Worm (Caenorhabditis elegans) whole organism, midembryonic: ENCODE data around the gene cif-1.
"Not testable (repeated sequence)": the region's sequence is repeated elsewhere in the genome, so short reads cannot be mapped to it uniquely, and the experiment has no call there.

Experiments used
- T22C8.4 ChIP-seq: fragments of 200-800 bp; sonication (Bioruptor generic); IDR thresholded peaks from 2 replicates; pipeline ENCODE4 v1.3.6; 2022; ENCODE audit warnings: missing genetic modification characterization, missing compliant biosample characterization
- cog-1 ChIP-seq: sonication (generic microtip); optimal IDR thresholded peaks from 2 replicates; lab custom pipeline; 2016; ENCODE audit warnings: missing genetic modification characterization, missing compliant biosample characterization
- flt-1 ChIP-seq: fragments of 200-800 bp; sonication (Bioruptor generic); IDR thresholded peaks from 2 replicates; pipeline ENCODE4 v1.3.6; 2022; ENCODE audit warnings: missing genetic modification characterization, missing compliant biosample characterization
- klf-2 ChIP-seq: fragments of 200-800 bp; sonication (Bioruptor generic); conservative IDR thresholded peaks from 2 replicates; pipeline ENCODE4 v1.3.6; 2022; ENCODE audit warnings: missing genetic modification reagents, missing genetic modification characterization, missing compliant biosample characterization
- med-1 ChIP-seq: sonication (generic microtip); optimal IDR thresholded peaks from 2 replicates; lab custom pipeline; 2017; ENCODE audit warnings: missing genetic modification characterization, mild to moderate bottlenecking, missing compliant biosample characterization, antibody characterized with exemption, missing genetic modification reagents; ENCODE audit not compliant: insufficient read depth
- ref-1 ChIP-seq: fragments of 200-800 bp; sonication (Bioruptor generic); conservative IDR thresholded peaks from 2 replicates; pipeline ENCODE4 v1.3.6; 2022; ENCODE audit warnings: missing genetic modification reagents, missing genetic modification characterization, missing compliant biosample characterization
- tab-1 ChIP-seq: fragments of 200-800 bp; sonication (Bioruptor generic); IDR thresholded peaks from 2 replicates; pipeline ENCODE4 v1.3.6; 2022; ENCODE audit warnings: missing genetic modification characterization, missing compliant biosample characterization
- ztf-23 ChIP-seq: fragments of 200-800 bp; sonication (Bioruptor generic); IDR thresholded peaks from 2 replicates; pipeline ENCODE4 v1.3.6; 2022; ENCODE audit warnings: missing genetic modification reagents, missing genetic modification characterization, missing compliant biosample characterization
- ztf-29 ChIP-seq: fragments of 200-800 bp; sonication (Bioruptor generic); IDR thresholded peaks from 2 replicates; pipeline ENCODE4 v1.3.6; 2022; ENCODE audit warnings: missing genetic modification reagents, missing genetic modification characterization, missing compliant biosample characterization

Gene cif-1

ce11 chrIV:4745422-4745821 is 34.9 kb upstream of the cif-1 start, which contains the start of gene timm-17B.1:
Gene timm-17B.1 (minus strand): TSS chrIV:4745492.
- TF ChIP-seq cog-1, result no peak
- TF ChIP-seq tab-1, result no peak
- no peak for TF ChIP-seq ref-1
- no peak for TF ChIP-seq flt-1 (GFP tag; lab: Robert Waterston, UW)
- TF ChIP-seq ztf-23 (GFP tag; lab: Robert Waterston, UW), result no peak
- TF ChIP-seq T22C8.4 (GFP tag; lab: Robert Waterston, UW), result no peak
- TF ChIP-seq ztf-29 (GFP tag; lab: Robert Waterston, UW), result no peak
- TF ChIP-seq klf-2 (GFP tag; lab: Robert Waterston, UW), result no peak
- no peak for TF ChIP-seq med-1 (GFP tag; lab: Kevin White, UChicago)

ce11 chrIV:4744167-4744566 is 33.6 kb upstream of the cif-1 start, which contains the start of gene hoe-1:
Gene hoe-1 (minus strand): TSS chrIV:4744267.
- TF ChIP-seq tab-1 (no peak), ztf-23 (GFP tag; lab: Robert Waterston, UW) (no peak), ref-1 (no peak), cog-1 (no peak), ztf-29 (GFP tag; lab: Robert Waterston, UW) (no peak), T22C8.4 (GFP tag; lab: Robert Waterston, UW) (no peak)

ce11 chrIV:4742480-4742879 is 31.9 kb upstream of the cif-1 start:
- TF ChIP-seq ref-1, result no peak
- no peak for TF ChIP-seq flt-1 (GFP tag; lab: Robert Waterston, UW)
- no peak for TF ChIP-seq ztf-29 (GFP tag; lab: Robert Waterston, UW)
- no peak for TF ChIP-seq cog-1
- no peak for TF ChIP-seq tab-1
- no peak for TF ChIP-seq med-1 (GFP tag; lab: Kevin White, UChicago)
- no peak for TF ChIP-seq klf-2 (GFP tag; lab: Robert Waterston, UW)
- no peak for TF ChIP-seq ztf-23 (GFP tag; lab: Robert Waterston, UW)
- TF ChIP-seq T22C8.4 (GFP tag; lab: Robert Waterston, UW), result no peak

ce11 chrIV:4737258-4737657 is 26.7 kb upstream of the cif-1 start, which contains the start of gene fbxb-78:
Gene fbxb-78 (plus strand): TSS chrIV:4737558.
- TF ChIP-seq cog-1 (no peak), T22C8.4 (GFP tag; lab: Robert Waterston, UW) (no peak), tab-1 (no peak), ref-1 (no peak), flt-1 (GFP tag; lab: Robert Waterston, UW) (no peak), klf-2 (GFP tag; lab: Robert Waterston, UW) (no peak), med-1 (GFP tag; lab: Kevin White, UChicago) (no peak), ztf-23 (GFP tag; lab: Robert Waterston, UW) (no peak), ztf-29 (GFP tag; lab: Robert Waterston, UW) (no peak)

- TF ChIP-seq klf-2 (GFP tag; lab: Robert Waterston, UW) (peak; percentile 71), cog-1 (peak; percentile 49), ztf-29 (GFP tag; lab: Robert Waterston, UW) (peak; percentile 31; the same call in 1 of the 2 replicates), ztf-23 (GFP tag; lab: Robert Waterston, UW) (peak; percentile 90), flt-1 (GFP tag; lab: Robert Waterston, UW) (peak; percentile 66), T22C8.4 (GFP tag; lab: Robert Waterston, UW) (peak; percentile 40; the same call in 1 of the 2 replicates)
These were observed 17.4 kb upstream of the cif-1 start for ce11 chrIV:4727935-4728334.

- TF ChIP-seq flt-1 (GFP tag; lab: Robert Waterston, UW) (peak; percentile 90), ref-1 (0 out of 2 replicates have a peak, but pooled peaks have one; percentile 20), ztf-23 (GFP tag; lab: Robert Waterston, UW) (peak; percentile 95), cog-1 (peak; percentile 49), tab-1 (0 out of 2 replicates have a peak, but pooled peaks have one; percentile 59), klf-2 (GFP tag; lab: Robert Waterston, UW) (peak; percentile 68; the same call in 1 of the 2 replicates), T22C8.4 (GFP tag; lab: Robert Waterston, UW) (peak; percentile 60)
These were observed 14.9 kb upstream of the cif-1 start for ce11 chrIV:4725478-4725920.

ce11 chrIV:4724562-4724961 is 14.0 kb upstream of the cif-1 start, which contains the start of gene K08F11.1:
Gene K08F11.1 (plus strand): TSS chrIV:4724862.
- no peak for TF ChIP-seq ztf-23 (GFP tag; lab: Robert Waterston, UW)
- TF ChIP-seq ref-1, result no peak
- TF ChIP-seq flt-1 (GFP tag; lab: Robert Waterston, UW), result no peak
- TF ChIP-seq klf-2 (GFP tag; lab: Robert Waterston, UW), result no peak
- no peak for TF ChIP-seq T22C8.4 (GFP tag; lab: Robert Waterston, UW)
- TF ChIP-seq tab-1, result no peak
- TF ChIP-seq med-1 (GFP tag; lab: Kevin White, UChicago), result no peak
- TF ChIP-seq cog-1, result no peak
- no peak for TF ChIP-seq ztf-29 (GFP tag; lab: Robert Waterston, UW)

ce11 chrIV:4723687-4724086 is 13.1 kb upstream of the cif-1 start:
- TF ChIP-seq ztf-29 (GFP tag; lab: Robert Waterston, UW) (no peak), cog-1 (no peak), flt-1 (GFP tag; lab: Robert Waterston, UW) (no peak), T22C8.4 (GFP tag; lab: Robert Waterston, UW) (no peak), ref-1 (no peak), tab-1 (no peak), med-1 (GFP tag; lab: Kevin White, UChicago) (no peak), klf-2 (GFP tag; lab: Robert Waterston, UW) (no peak), ztf-23 (GFP tag; lab: Robert Waterston, UW) (no peak)

ce11 chrIV:4720522-4720921 is 10.0 kb upstream of the cif-1 start:
- TF ChIP-seq ztf-23 (GFP tag; lab: Robert Waterston, UW) (peak; percentile 60; the same call in 1 of the 2 replicates), T22C8.4 (GFP tag; lab: Robert Waterston, UW) (peak; percentile 24; the same call in 1 of the 2 replicates)

- not testable (repeated sequence) for TF ChIP-seq klf-2 (GFP tag; lab: Robert Waterston, UW); ztf-23 (GFP tag; lab: Robert Waterston, UW); tab-1
These were observed 5.2 kb upstream of the cif-1 start, which contains the start of gene miro-1 for ce11 chrIV:4715785-4716184. Gene miro-1 (minus strand): TSS chrIV:4715807.
